Worm (Caenorhabditis elegans) whole organism, L4/young adult: ENCODE data around the gene sra-37.

Experiments
- W03F9.2 ChIP-seq: fragments of 150-350 bp; optimal IDR thresholded peaks from 2 replicates; lab custom pipeline; 2014; ENCODE audit warnings: missing biosample characterization, missing genetic modification characterization
- him-1 ChIP-seq: sonication (generic microtip); optimal IDR thresholded peaks from 2 replicates; lab custom pipeline; 2016; ENCODE audit warnings: missing genotype, missing genetic modification reagents, missing genetic modification characterization, missing compliant biosample characterization

DNA sequence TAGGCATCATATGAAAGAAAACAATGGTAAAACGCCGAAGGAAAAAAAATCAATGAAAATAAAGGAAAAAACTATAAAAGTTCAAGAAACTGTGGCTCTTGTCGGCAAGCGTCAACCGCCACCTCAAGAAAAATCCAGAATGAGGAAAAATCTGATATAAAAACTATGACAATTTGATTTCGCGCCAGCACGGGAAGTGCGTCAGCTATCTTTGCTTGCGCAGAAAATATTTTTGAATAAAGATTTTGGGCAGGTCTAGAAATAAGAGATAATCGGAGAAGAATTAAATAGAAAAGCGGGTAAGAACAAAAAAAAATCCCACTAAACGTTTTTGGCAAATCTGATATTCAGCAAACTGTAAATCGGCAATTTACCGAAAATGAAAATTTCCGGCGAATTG, 25.0 kb upstream of the sra-37 start:
- TF ChIP-seq W03F9.2 (tag; lab: Kevin White, UChicago) = no peak
- TF ChIP-seq him-1 (tag; lab: Kevin White, UChicago) = no peak
